Fruit fly (Drosophila melanogaster): ENCODE results near the gene Lip1.

DNA sequence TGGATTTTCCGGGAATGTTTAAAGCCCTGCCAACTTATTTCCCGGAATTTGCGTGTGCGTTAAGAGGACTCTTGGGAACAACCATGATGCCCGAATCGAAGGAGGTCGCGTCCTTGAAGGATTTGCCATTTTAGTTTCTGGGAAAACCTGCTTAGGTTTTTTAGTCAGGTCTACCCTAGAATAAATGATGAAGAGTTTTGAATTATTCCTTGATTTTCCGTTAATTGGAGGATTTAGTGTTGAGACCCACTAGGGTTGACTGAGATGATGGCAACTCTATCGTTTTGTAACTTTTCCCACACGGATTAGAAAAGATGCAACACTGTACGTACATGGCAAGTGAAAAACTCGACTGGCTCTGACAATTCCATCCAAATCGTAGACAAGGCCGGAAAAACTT, 50.0 kb downstream of the Lip1 start, which contains the start of gene dbf:
- TF ChIP-seq CG34367 (tag; optimal IDR thresholded peaks at IDR 0.05) (no peak), D1 (tag; optimal IDR thresholded peaks at IDR 0.05) (no peak), EcR (GFP tag; optimal IDR thresholded peaks at IDR 0.05) (no peak), CG12605 (GFP tag; IDR thresholded peaks at IDR 0.05) (no peak), CG4496 (GFP tag; IDR thresholded peaks at IDR 0.05) (no peak), CG8159 (tag; optimal IDR thresholded peaks at IDR 0.05) (no peak), CG9948 (tag; optimal IDR thresholded peaks at IDR 0.05) (no peak), CG14655 (GFP tag; optimal IDR thresholded peaks at IDR 0.05) (no peak), CG15710 (tag; optimal IDR thresholded peaks at IDR 0.05) (no peak)
